Worm (Caenorhabditis elegans) whole organism, L3 larva: ENCODE measurements around the gene C02F12.8.

Source experiments
- R02D3.7 ChIP-seq: fragments of 150-350 bp; optimal IDR thresholded peaks from 2 replicates; lab custom pipeline; 2014; ENCODE audit warnings: missing biosample characterization, missing genetic modification characterization
- ZK546.5 ChIP-seq: sonication (generic microtip); optimal IDR thresholded peaks from 2 replicates; lab custom pipeline; 2017; ENCODE audit warnings: missing biosample characterization, missing genetic modification characterization
- ama-1 ChIP-seq: fragments of 150-350 bp; optimal IDR thresholded peaks from 2 replicates; lab custom pipeline; 2018
- ceh-16 ChIP-seq: sonication (generic microtip); optimal IDR thresholded peaks from 2 replicates; lab custom pipeline; 2017; ENCODE audit warnings: missing biosample characterization, missing genetic modification characterization
- daf-12 ChIP-seq: fragments of 150-350 bp; optimal IDR thresholded peaks from 2 replicates; lab custom pipeline; 2014; ENCODE audit warnings: missing biosample characterization, missing genetic modification reagents, missing genetic modification characterization
- egl-5 ChIP-seq: fragments of 150-350 bp; optimal IDR thresholded peaks from 2 replicates; lab custom pipeline; 2017; ENCODE audit warnings: missing biosample characterization, missing genetic modification reagents, missing genetic modification characterization, inconsistent platforms
- elt-1 ChIP-seq: fragments of 150-350 bp; optimal IDR thresholded peaks from 2 replicates; lab custom pipeline; 2014; ENCODE audit warnings: missing biosample characterization, missing genetic modification characterization
- eor-1 ChIP-seq, 2 experiments: fragments of 150-350 bp; optimal IDR thresholded peaks; 2 replicates each; lab custom pipeline; 2014 to 2018; ENCODE audit warnings: missing biosample characterization in 2 of 2, missing genetic modification characterization in 2 of 2
- jun-1 ChIP-seq: fragments of 150-350 bp; optimal IDR thresholded peaks from 2 replicates; lab custom pipeline; 2014; ENCODE audit warnings: missing biosample characterization, missing genetic modification reagents, missing genetic modification characterization
- lin-15B ChIP-seq: fragments of 150-350 bp; optimal IDR thresholded peaks from 2 replicates; lab custom pipeline; 2014; ENCODE audit warnings: missing biosample characterization, missing genetic modification characterization
- lin-39 ChIP-seq: fragments of 150-350 bp; optimal IDR thresholded peaks from 2 replicates; lab custom pipeline; 2018; ENCODE audit warnings: missing biosample characterization, missing genetic modification reagents, missing genetic modification characterization
- lsy-12 ChIP-seq: sonication (generic microtip); optimal IDR thresholded peaks from 2 replicates; lab custom pipeline; 2016; ENCODE audit warnings: mild to moderate bottlenecking, missing genetic modification characterization, missing compliant biosample characterization
- mdl-1 ChIP-seq: fragments of 150-350 bp; optimal IDR thresholded peaks from 2 replicates; lab custom pipeline; 2014; ENCODE audit warnings: missing biosample characterization, missing genetic modification characterization
- mml-1 ChIP-seq: fragments of 150-350 bp; sonication (generic microtip); optimal IDR thresholded peaks from 3 replicates; lab custom pipeline; 2014; ENCODE audit warnings: missing biosample characterization, missing genetic modification characterization
- nfya-1 ChIP-seq: sonication (generic microtip); optimal IDR thresholded peaks from 2 replicates; lab custom pipeline; 2017; ENCODE audit warnings: missing genetic modification characterization, mild to moderate bottlenecking, missing compliant biosample characterization, antibody characterized with exemption, moderate library complexity; ENCODE audit not compliant: insufficient read depth
- nhr-11 ChIP-seq: fragments of 150-350 bp; optimal IDR thresholded peaks from 2 replicates; lab custom pipeline; 2014; ENCODE audit warnings: missing biosample characterization, missing genetic modification characterization
- nhr-12 ChIP-seq: fragments of 150-350 bp; optimal IDR thresholded peaks from 2 replicates; lab custom pipeline; 2014; ENCODE audit warnings: missing biosample characterization, missing genetic modification characterization
- nhr-23 ChIP-seq: fragments of 150-350 bp; optimal IDR thresholded peaks from 2 replicates; lab custom pipeline; 2014; ENCODE audit warnings: missing biosample characterization, missing genetic modification reagents, missing genetic modification characterization
- nhr-237 ChIP-seq: fragments of 150-350 bp; optimal IDR thresholded peaks from 2 replicates; lab custom pipeline; 2014; ENCODE audit warnings: missing biosample characterization, missing genetic modification characterization
- nhr-25 ChIP-seq: sonication (generic microtip); optimal IDR thresholded peaks from 2 replicates; lab custom pipeline; 2017; ENCODE audit warnings: missing biosample characterization, missing genetic modification characterization
- nhr-28 ChIP-seq: fragments of 150-350 bp; optimal IDR thresholded peaks from 2 replicates; lab custom pipeline; 2014; ENCODE audit warnings: missing biosample characterization, missing genetic modification characterization
- nhr-43 ChIP-seq: sonication (generic microtip); optimal IDR thresholded peaks from 2 replicates; lab custom pipeline; 2016; ENCODE audit warnings: mild to moderate bottlenecking, missing genetic modification characterization, missing compliant biosample characterization; ENCODE audit not compliant: poor library complexity, severe bottlenecking
- nhr-67 ChIP-seq: fragments of 150-350 bp; optimal IDR thresholded peaks from 2 replicates; lab custom pipeline; 2014; ENCODE audit warnings: missing biosample characterization, missing genetic modification characterization
- pha-4 ChIP-seq: fragments of 150-350 bp; optimal IDR thresholded peaks from 2 replicates; lab custom pipeline; 2014; ENCODE audit warnings: missing biosample characterization, missing genetic modification reagents, missing genetic modification characterization
- sea-2 ChIP-seq: fragments of 150-350 bp; sonication (generic microtip); optimal IDR thresholded peaks from 4 replicates; lab custom pipeline; 2014; ENCODE audit warnings: missing biosample characterization, missing genetic modification reagents, missing genetic modification characterization
- skn-1 ChIP-seq: fragments of 150-350 bp; optimal IDR thresholded peaks from 2 replicates; lab custom pipeline; 2014; ENCODE audit warnings: missing biosample characterization, missing genetic modification characterization
- snpc-4 ChIP-seq: fragments of 150-350 bp; optimal IDR thresholded peaks from 2 replicates; lab custom pipeline; 2014; ENCODE audit warnings: missing biosample characterization, missing genetic modification characterization
- tbx-2 ChIP-seq: sonication (generic microtip); optimal IDR thresholded peaks from 2 replicates; lab custom pipeline; 2016; ENCODE audit warnings: mild to moderate bottlenecking, missing genetic modification characterization, missing compliant biosample characterization
- unc-39 ChIP-seq: sonication (generic microtip); optimal IDR thresholded peaks from 4 replicates; lab custom pipeline; 2017; ENCODE audit warnings: missing biosample characterization, missing genetic modification characterization
- zag-1 ChIP-seq: fragments of 150-350 bp; optimal IDR thresholded peaks from 2 replicates; lab custom pipeline; 2014; ENCODE audit warnings: missing biosample characterization, missing genetic modification characterization
- ztf-11 ChIP-seq: fragments of 150-350 bp; optimal IDR thresholded peaks from 2 replicates; lab custom pipeline; 2014; ENCODE audit warnings: missing biosample characterization, missing genetic modification characterization
- ztf-4 ChIP-seq: fragments of 150-350 bp; optimal IDR thresholded peaks from 2 replicates; lab custom pipeline; 2014; ENCODE audit warnings: missing biosample characterization, missing genetic modification characterization

Gene C02F12.8

ce11 chrX:3714797-3715196 is 21.8 kb upstream of the C02F12.8 start, which contains the start of gene C01C4.2:
Gene C01C4.2 (plus strand): TSS chrX:3715097.
- TF ChIP-seq zag-1 (tag; lab: Kevin White, UChicago) (no peak), daf-12 (no peak), unc-39 (tag; lab: Kevin White, UChicago) (no peak), egl-5 (tag; lab: Kevin White, UChicago) (no peak), sea-2 (no peak), skn-1 (tag; lab: Kevin White, UChicago) (no peak), ama-1 (lab: Kevin White, UChicago) (no peak)

ce11 chrX:3711581-3712101 is 18.6 kb upstream of the C02F12.8 start:
- TF ChIP-seq ZK546.5 (no peak), tbx-2 (tag; lab: Kevin White, UChicago) (no peak), nhr-28 (tag; lab: Kevin White, UChicago) (no peak), lin-39 (tag; lab: Kevin White, UChicago) (peak; percentile 52), ceh-16 (tag; lab: Kevin White, UChicago) (no peak), unc-39 (tag; lab: Kevin White, UChicago) (no peak), nhr-237 (tag; lab: Kevin White, UChicago) (no peak), egl-5 (tag; lab: Kevin White, UChicago) (peak; percentile 38), nfya-1 (tag; lab: Kevin White, UChicago) (peak; percentile 26), ztf-11 (tag; lab: Kevin White, UChicago) (no peak)

ce11 chrX:3709747-3710146 is 16.7 kb upstream of the C02F12.8 start:
- TF ChIP-seq R02D3.7 (tag; lab: Kevin White, UChicago) (no peak), nhr-43 (tag; lab: Kevin White, UChicago) (no peak), mml-1 (tag; lab: Kevin White, UChicago) (no peak), nhr-23 (no peak), nhr-11 (no peak), zag-1 (tag; lab: Kevin White, UChicago) (no peak), nhr-28 (tag; lab: Kevin White, UChicago) (no peak), skn-1 (tag; lab: Kevin White, UChicago) (no peak), nhr-25 (tag; lab: Kevin White, UChicago) (no peak), ztf-4 (tag; lab: Kevin White, UChicago) (no peak), nhr-237 (tag; lab: Kevin White, UChicago) (no peak), jun-1 (no peak), lsy-12 (tag; lab: Kevin White, UChicago) (no peak), nhr-67 (tag; lab: Kevin White, UChicago) (no peak), nhr-12 (tag; lab: Kevin White, UChicago) (no peak), pha-4 (tag; lab: Kevin White, UChicago) (no peak), mdl-1 (no peak), lin-39 (tag; lab: Kevin White, UChicago) (no peak), unc-39 (tag; lab: Kevin White, UChicago) (no peak), ceh-16 (tag; lab: Kevin White, UChicago) (no peak)

- TF ChIP-seq lsy-12 (tag; lab: Kevin White, UChicago) (no peak), nhr-25 (tag; lab: Kevin White, UChicago) (no peak), R02D3.7 (tag; lab: Kevin White, UChicago) (no peak), pha-4 (tag; lab: Kevin White, UChicago) (no peak), ztf-4 (tag; lab: Kevin White, UChicago) (no peak), ztf-11 (tag; lab: Kevin White, UChicago) (no peak), snpc-4 (tag; lab: Kevin White, UChicago) (no peak), nhr-11 (no peak), nhr-12 (tag; lab: Kevin White, UChicago) (no peak), lin-39 (tag; lab: Kevin White, UChicago) (no peak), elt-1 (tag; lab: Kevin White, UChicago) (no peak), lin-15B (tag; lab: Kevin White, UChicago) (no peak), unc-39 (tag; lab: Kevin White, UChicago) (no peak)
These were observed 13.3 kb upstream of the C02F12.8 start for ce11 chrX:3706319-3706718.

ce11 chrX:3705319-3705718 is 12.3 kb upstream of the C02F12.8 start:
- no peak for TF ChIP-seq daf-12
- TF ChIP-seq lin-39 (tag; lab: Kevin White, UChicago): peak; percentile 54
- TF ChIP-seq nhr-12 (tag; lab: Kevin White, UChicago): no peak
- TF ChIP-seq eor-1 (tag; optimal IDR thresholded peaks at IDR 0.05; lab: Kevin White, UChicago): no peak
- no peak for TF ChIP-seq egl-5 (tag; lab: Kevin White, UChicago)
- TF ChIP-seq, all 47 proteins: peak for 1
